Fruit fly (Drosophila melanogaster): Measurements from ENCODE around the gene SLIRP2.

The SLIRP2 gene

DNA sequence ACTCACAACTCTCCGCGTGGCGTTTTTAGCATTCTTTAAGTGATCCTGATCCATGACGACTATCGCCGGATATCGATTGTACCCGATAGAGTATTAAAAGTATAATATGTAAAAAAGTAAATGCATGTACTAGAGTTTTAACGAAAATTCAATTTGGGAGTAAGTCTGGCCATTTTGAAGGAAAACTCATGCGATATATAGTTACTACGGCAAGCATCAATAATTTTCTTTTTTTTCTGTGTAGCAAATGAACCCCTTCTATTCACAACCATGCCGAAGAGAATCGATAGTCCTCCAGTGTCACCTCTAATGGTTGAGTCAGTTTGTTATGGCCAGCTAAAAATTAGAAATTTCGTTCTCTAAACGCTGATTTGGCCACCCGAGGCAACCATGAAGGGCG lies 1.8 kb downstream of the SLIRP2 start, which contains the start of the genes Sys1 and Dhod (continued):
- TF ChIP-seq sc (optimal IDR thresholded peaks at IDR 0.05), result no peak
- TF ChIP-seq sc (GFP tag; optimal IDR thresholded peaks at IDR 0.05), result no peak
- TF ChIP-seq sens (GFP tag), result peak; percentile 96
- peak; percentile 71 for TF ChIP-seq CG2678 (tag; optimal IDR thresholded peaks at IDR 0.05)
- peak; percentile 69 to 75 for TF ChIP-seq dpn (GFP tag; optimal IDR thresholded peaks at IDR 0.05)
- TF ChIP-seq sna (GFP tag; IDR thresholded peaks at IDR 0.05; ENCODE audit: partially characterized antibody), result peak; percentile 72; the same call in 1 of the 2 replicates
- TF ChIP-seq tap (tag; optimal IDR thresholded peaks at IDR 0.05), result peak; percentile 28
- TF ChIP-seq H2.0 (GFP tag; IDR thresholded peaks at IDR 0.05), result peak; percentile 56
- TF ChIP-seq bab2 (GFP tag; optimal IDR thresholded peaks at IDR 0.05), result peak; percentile 49
- no peak for TF ChIP-seq CG10431 (GFP tag; optimal IDR thresholded peaks at IDR 0.05)
- TF ChIP-seq CG11696 (GFP tag; IDR thresholded peaks at IDR 0.05), result no peak
- TF ChIP-seq chinmo (GFP tag; IDR thresholded peaks at IDR 0.05; ENCODE audit: partially characterized antibody), result peak; percentile 65; the same call in 1 of the 4 replicates
- peak; percentile 62 for TF ChIP-seq Dad (GFP tag; optimal IDR thresholded peaks at IDR 0.05)
- TF ChIP-seq nerfin-1 (tag; optimal IDR thresholded peaks at IDR 0.05), result peak; percentile 34
- no peak for TF ChIP-seq wek (GFP tag; optimal IDR thresholded peaks at IDR 0.05)
- TF ChIP-seq CG11093 (GFP tag; IDR thresholded peaks at IDR 0.05), result 0 out of 3 replicates have a peak, but pooled peaks have one; percentile 40
- no peak for TF ChIP-seq toy (GFP tag; IDR thresholded peaks at IDR 0.05)
- no peak for TF ChIP-seq pan (optimal IDR thresholded peaks at IDR 0.05)
- peak in 1 of 2 experiments; percentile 72 for TF ChIP-seq pan (GFP tag; optimal IDR thresholded peaks at IDR 0.05 in 1 of 2, IDR thresholded peaks at IDR 0.05 in 1 of 2)
- peak; percentile 90 for TF ChIP-seq slbo (GFP tag; IDR thresholded peaks at IDR 0.05)
- 0 out of 3 replicates have a peak, but pooled peaks have one; percentile 10 for TF ChIP-seq mld (GFP tag; IDR thresholded peaks at IDR 0.05; ENCODE audit: partially characterized antibody)
- TF ChIP-seq Atf3 (GFP tag; optimal IDR thresholded peaks at IDR 0.05), result peak; percentile 60
- 0 out of 3 replicates have a peak, but pooled peaks have one; percentile 35 for TF ChIP-seq Aef1 (GFP tag; IDR thresholded peaks at IDR 0.05)
- peak; percentile 51 for TF ChIP-seq eyg (GFP tag; optimal IDR thresholded peaks at IDR 0.05)
- TF ChIP-seq Hsf (GFP tag; optimal IDR thresholded peaks at IDR 0.05), result peak; percentile 75
- TF ChIP-seq CG12942 (GFP tag; optimal IDR thresholded peaks at IDR 0.05), result peak; percentile 45
- peak; percentile 86 for TF ChIP-seq CG4617 (GFP tag; optimal IDR thresholded peaks at IDR 0.05; ENCODE audit: borderline replicate concordance)
- TF ChIP-seq Ets97D (GFP tag; optimal IDR thresholded peaks at IDR 0.05), result peak; percentile 57
- peak; percentile 74 for TF ChIP-seq HLH54F (GFP tag; optimal IDR thresholded peaks at IDR 0.05)
- TF ChIP-seq Meics (GFP tag; optimal IDR thresholded peaks at IDR 0.05), result peak; percentile 57
- TF ChIP-seq stwl (tag; optimal IDR thresholded peaks at IDR 0.05), result peak; percentile 31
- TF ChIP-seq klu (GFP tag; IDR thresholded peaks at IDR 0.05), result peak; percentile 40; the same call in 1 of the 2 replicates
- TF ChIP-seq onecut (GFP tag; IDR thresholded peaks at IDR 0.05), result peak; percentile 44
- peak; percentile 65; the same call in 1 of the 2 replicates for TF ChIP-seq CG32767 (GFP tag; IDR thresholded peaks at IDR 0.05)
- peak; percentile 42 for TF ChIP-seq cwo (GFP tag; optimal IDR thresholded peaks at IDR 0.05)
- peak; percentile 47 for TF ChIP-seq CG10654 (GFP tag; optimal IDR thresholded peaks at IDR 0.05)
- TF ChIP-seq CG3838 (GFP tag; optimal IDR thresholded peaks at IDR 0.05), result no peak
- TF ChIP-seq Pdp1 (GFP tag; optimal IDR thresholded peaks at IDR 0.05), result peak; percentile 61 to 75
- peak; percentile 74 for TF ChIP-seq CG13624 (GFP tag; optimal IDR thresholded peaks at IDR 0.05)
- TF ChIP-seq trem (tag; optimal IDR thresholded peaks at IDR 0.05), result peak; percentile 77
- TF ChIP-seq Chrac-16 (GFP tag; optimal IDR thresholded peaks at IDR 0.05), result peak; percentile 51
- TF ChIP-seq nerfin-2 (GFP tag; IDR thresholded peaks at IDR 0.05; ENCODE audit: partially characterized antibody), result peak; percentile 64; the same call in 1 of the 2 replicates
- TF ChIP-seq cato (GFP tag; optimal IDR thresholded peaks at IDR 0.05; ENCODE audit: borderline replicate concordance), result peak; percentile 41
- 0 out of 3 replicates have a peak, but pooled peaks have one; percentile 40 for TF ChIP-seq gce (GFP tag; IDR thresholded peaks at IDR 0.05)
- no peak for TF ChIP-seq p53 (GFP tag; optimal IDR thresholded peaks at IDR 0.05)
- peak; percentile 36 for TF ChIP-seq Abd-B (GFP tag; optimal IDR thresholded peaks at IDR 0.05)
- TF ChIP-seq CG30403 (GFP tag; optimal IDR thresholded peaks at IDR 0.05), result peak; percentile 75
- TF ChIP-seq CG3995 (GFP tag; optimal IDR thresholded peaks at IDR 0.05), result peak; percentile 74
- peak; percentile 58 for TF ChIP-seq nmo (GFP tag; optimal IDR thresholded peaks at IDR 0.05)
- TF ChIP-seq CG2889 (GFP tag; IDR thresholded peaks at IDR 0.05), result peak; percentile 44; the same call in 2 of the 3 replicates
- no peak for TF ChIP-seq ro (GFP tag; IDR thresholded peaks at IDR 0.05)

Data from whole organism, embryonic.